Worm (Caenorhabditis elegans): Measurements from ENCODE around the gene C26B9.1.

C26B9.1 gene

DNA sequence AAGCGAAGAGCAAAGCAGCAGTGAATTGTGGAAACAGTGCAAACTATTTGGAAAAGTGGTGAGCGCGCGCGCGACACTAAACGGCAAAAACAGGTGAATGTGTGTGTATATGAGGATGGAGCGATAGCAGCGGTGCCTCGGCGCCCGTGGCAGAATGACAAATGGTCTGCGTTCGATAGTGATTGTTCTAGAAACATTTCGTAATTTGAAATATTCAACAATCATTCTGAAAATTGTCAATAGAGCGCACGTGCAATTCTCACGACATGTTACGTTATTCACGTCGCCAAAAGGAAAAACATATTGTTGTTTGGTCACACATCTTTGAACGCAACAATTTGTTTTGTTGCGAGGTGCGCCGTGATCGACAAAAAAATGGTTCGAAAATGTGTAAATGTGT is 10.9 kb downstream of the C26B9.1 start:
- no peak for TF ChIP-seq efl-3 (GFP tag; optimal IDR thresholded peaks at IDR 0.05)
- TF ChIP-seq lin-15B (tag; optimal IDR thresholded peaks at IDR 0.05): no peak
- no peak for TF ChIP-seq ceh-82 (tag; optimal IDR thresholded peaks at IDR 0.05)
- no peak for TF ChIP-seq mep-1 (tag; optimal IDR thresholded peaks at IDR 0.05)
- no peak for TF ChIP-seq isw-1 (GFP tag; IDR thresholded peaks at IDR 0.05)
- TF ChIP-seq unc-30 (tag; optimal IDR thresholded peaks at IDR 0.05): no peak
- TF ChIP-seq dpl-1 (GFP tag; optimal IDR thresholded peaks at IDR 0.05): no peak
- no peak for TF ChIP-seq lir-3 (tag; optimal IDR thresholded peaks at IDR 0.05; ENCODE audit: poor library complexity)
- TF ChIP-seq snu-23 (GFP tag; optimal IDR thresholded peaks at IDR 0.05): peak; percentile 17
- no peak for TF ChIP-seq snpc-4 (tag; optimal IDR thresholded peaks at IDR 0.05)
- TF ChIP-seq swsn-7 (tag; optimal IDR thresholded peaks at IDR 0.05): no peak
- no peak for TF ChIP-seq pag-3 (tag; optimal IDR thresholded peaks at IDR 0.05; ENCODE audit: borderline replicate concordance, insufficient read depth)
- no peak for TF ChIP-seq fkh-10 (GFP tag; optimal IDR thresholded peaks at IDR 0.05)
- peak; percentile 10 for TF ChIP-seq lin-14 (GFP tag; optimal IDR thresholded peaks at IDR 0.05)
- no peak for TF ChIP-seq nhr-90 (tag; optimal IDR thresholded peaks at IDR 0.05; ENCODE audit: poor library complexity)
- TF ChIP-seq nhr-71 (tag; optimal IDR thresholded peaks at IDR 0.05): peak; percentile 3
- no peak for TF ChIP-seq F16B12.6 (tag; optimal IDR thresholded peaks at IDR 0.05)
- TF ChIP-seq blmp-1 (tag; optimal IDR thresholded peaks at IDR 0.05): no peak
- TF ChIP-seq dsc-1 (tag; optimal IDR thresholded peaks at IDR 0.05): no peak
- no peak for TF ChIP-seq zip-4 (GFP tag; optimal IDR thresholded peaks at IDR 0.05)
- no peak for TF ChIP-seq nhr-12 (tag; optimal IDR thresholded peaks at IDR 0.05)
- TF ChIP-seq elt-3 (tag; optimal IDR thresholded peaks at IDR 0.05): no peak
- no peak for TF ChIP-seq alr-1 (tag; optimal IDR thresholded peaks at IDR 0.05; ENCODE audit: borderline replicate concordance)
- no peak for TF ChIP-seq ztf-11 (tag; optimal IDR thresholded peaks at IDR 0.05)
- no peak for TF ChIP-seq efl-1 (optimal IDR thresholded peaks at IDR 0.05)
- TF ChIP-seq efl-1 (GFP tag; optimal IDR thresholded peaks at IDR 0.05 in 1 of 2): no peak
- no peak for TF ChIP-seq hlh-4 (tag; optimal IDR thresholded peaks at IDR 0.05)
- no peak for TF ChIP-seq sptf-1 (tag; optimal IDR thresholded peaks at IDR 0.05)
- no peak for TF ChIP-seq ztf-4 (tag; optimal IDR thresholded peaks at IDR 0.05)
- no peak for TF ChIP-seq unc-130 (tag; optimal IDR thresholded peaks at IDR 0.05)
- no peak for TF ChIP-seq ces-1 (GFP tag; optimal IDR thresholded peaks at IDR 0.05)
- peak in 1 of 2 experiments; percentile 5 for TF ChIP-seq lin-35 (GFP tag; optimal IDR thresholded peaks at IDR 0.05)
- TF ChIP-seq ceh-8 (GFP tag; optimal IDR thresholded peaks at IDR 0.05): no peak
- TF ChIP-seq skn-1 (tag; optimal IDR thresholded peaks at IDR 0.05): peak; percentile 52

DNA sequence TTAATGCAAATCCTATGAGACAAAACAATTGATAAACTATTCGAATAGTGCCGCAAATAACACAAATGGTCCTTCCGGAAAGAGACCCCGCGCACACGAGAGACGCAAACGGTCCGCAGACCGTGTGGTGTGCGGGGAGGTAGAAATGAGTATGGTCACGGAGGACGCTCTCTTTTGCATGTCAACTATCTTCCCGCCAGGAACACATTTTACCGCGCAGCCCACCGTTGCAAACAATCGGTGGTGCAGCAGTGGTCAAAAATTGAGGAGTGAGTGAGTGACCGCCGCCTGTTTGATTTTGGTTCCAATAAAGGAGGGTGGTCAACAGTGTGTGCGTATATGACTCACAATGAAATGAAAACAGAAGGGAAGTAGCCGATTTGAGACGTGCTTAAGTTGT is 16.3 kb downstream of the C26B9.1 start:
- no peak for TF ChIP-seq lsy-2 (tag; optimal IDR thresholded peaks at IDR 0.05)
- TF ChIP-seq ceh-63 (GFP tag; optimal IDR thresholded peaks at IDR 0.05): no peak
- TF ChIP-seq tbx-2 (tag; optimal IDR thresholded peaks at IDR 0.05): no peak
- peak; percentile 8 for TF ChIP-seq lin-14 (GFP tag; optimal IDR thresholded peaks at IDR 0.05)

DNA sequence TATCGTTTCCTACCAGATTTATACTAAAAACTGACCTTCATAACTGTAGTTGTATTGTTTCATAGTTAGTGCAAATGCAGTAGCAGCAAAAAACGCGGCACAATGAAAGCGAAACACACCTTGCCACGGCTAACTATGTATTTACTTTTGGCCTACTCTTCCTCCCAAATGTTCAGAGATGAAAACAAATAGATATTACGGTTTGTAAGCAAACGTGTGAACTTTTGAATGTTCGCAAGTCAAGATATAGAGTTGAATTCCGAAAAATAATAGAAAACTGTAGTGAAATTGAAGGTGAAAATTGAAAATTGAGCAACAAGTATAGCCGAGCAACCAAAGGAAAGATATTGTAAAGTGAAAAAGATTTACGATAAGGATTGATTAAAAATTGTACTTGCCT is 19.8 kb downstream of the C26B9.1 start, which contains the start of gene chtl-1:
TSS of gene chtl-1 (minus strand) at position 101 of the 400 bp plus-strand sequence.
- no peak for TF ChIP-seq nhr-11 (tag; optimal IDR thresholded peaks at IDR 0.05)
- no peak for TF ChIP-seq mep-1 (tag; optimal IDR thresholded peaks at IDR 0.05)
- no peak for TF ChIP-seq sup-37 (GFP tag; optimal IDR thresholded peaks at IDR 0.05)

DNA sequence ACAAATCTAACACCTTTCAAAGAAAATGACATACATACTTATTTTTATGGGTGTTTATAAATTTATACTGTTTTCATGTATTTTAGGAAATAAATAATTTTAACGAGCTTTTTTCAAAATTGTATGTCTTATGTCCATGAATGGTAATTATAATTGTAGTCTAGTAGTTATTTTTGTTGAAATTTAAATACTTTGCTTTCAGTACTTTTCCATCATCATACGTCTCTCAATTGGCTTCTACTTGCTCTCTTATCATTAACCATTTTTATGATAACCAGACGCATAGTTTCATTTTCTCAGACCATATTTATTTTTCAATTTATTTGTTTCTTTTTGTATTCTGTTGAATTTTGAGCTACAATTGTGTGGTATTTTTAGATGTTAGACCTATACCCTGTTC is 21.1 kb downstream of the C26B9.1 start, which contains the start of gene F35C8.5:
TSS of gene F35C8.5 (plus strand) at position 377 of the 400 bp plus-strand sequence.
- TF ChIP-seq lin-35 (GFP tag; optimal IDR thresholded peaks at IDR 0.05) (peak in 1 of 2 experiments; percentile 8), elt-2 (tag; optimal IDR thresholded peaks at IDR 0.05) (peak; percentile 30), ceh-82 (tag; optimal IDR thresholded peaks at IDR 0.05) (no peak)
